Fruit fly (Drosophila melanogaster) whole organism, embryonic: ENCODE measurements around the gene alpha-Est7.

Experiments
- ATbp ChIP-seq: fragments of 200-800 bp; sonication (Bioruptor generic); optimal IDR thresholded peaks from 2 replicates; lab custom pipeline; 2017; ENCODE audit warnings: missing biosample characterization, mild to moderate bottlenecking, missing genetic modification characterization, missing genetic modification reagents
- C15 ChIP-seq: fragments of 200-800 bp; sonication (Bioruptor generic); IDR thresholded peaks from 3 replicates; pipeline ENCODE4 v1.3.6; 2022; ENCODE audit warnings: missing biosample characterization, missing genetic modification characterization
- CG10979 ChIP-seq: fragments of 200-800 bp; sonication (Bioruptor generic); optimal IDR thresholded peaks from 2 replicates; lab custom pipeline; 2018; ENCODE audit warnings: missing biosample characterization, mild to moderate bottlenecking, missing genetic modification characterization, moderate library complexity
- CG11247 ChIP-seq: fragments of 200-800 bp; sonication (Bioruptor generic); IDR thresholded peaks from 2 replicates; pipeline ENCODE4 v1.3.6; 2022; ENCODE audit warnings: missing biosample characterization, missing genetic modification characterization
- CG11398 ChIP-seq: fragments of 200-800 bp; sonication (Bioruptor generic); optimal IDR thresholded peaks from 2 replicates; lab custom pipeline; 2016; ENCODE audit warnings: missing biosample characterization, missing genetic modification characterization
- CG14441 ChIP-seq: fragments of 200-800 bp; sonication (Bioruptor generic); IDR thresholded peaks from 2 replicates; pipeline ENCODE4 v1.3.6; 2022; ENCODE audit warnings: missing biosample characterization, missing genetic modification characterization
- CG15696 ChIP-seq: fragments of 200-800 bp; sonication (Bioruptor generic); optimal IDR thresholded peaks from 2 replicates; lab custom pipeline; 2019; ENCODE audit warnings: missing biosample characterization, mild to moderate bottlenecking, missing genetic modification characterization, moderate library complexity
- CG17361 ChIP-seq: fragments of 200-800 bp; sonication (Bioruptor generic); IDR thresholded peaks from 3 replicates; pipeline ENCODE4 v1.3.6; 2022; ENCODE audit warnings: missing biosample characterization, missing genetic modification characterization
- CG1792 ChIP-seq: fragments of 200-800 bp; sonication (Bioruptor generic); optimal IDR thresholded peaks from 2 replicates; lab custom pipeline; 2016; ENCODE audit warnings: missing biosample characterization, missing genetic modification characterization
- CG31224 ChIP-seq: fragments of 200-800 bp; sonication (Bioruptor generic); IDR thresholded peaks from 2 replicates; pipeline ENCODE4 v1.3.6; 2022; ENCODE audit warnings: missing biosample characterization, missing genetic modification characterization
- CG34224 ChIP-seq: fragments of 200-800 bp; sonication (Bioruptor generic); IDR thresholded peaks from 3 replicates; pipeline ENCODE4 v1.3.6; 2022; ENCODE audit warnings: missing biosample characterization, missing genetic modification characterization; ENCODE audit not compliant: partially characterized antibody
- CG3995 ChIP-seq: fragments of 200-800 bp; sonication (Bioruptor generic); optimal IDR thresholded peaks from 3 replicates; lab custom pipeline; 2016; ENCODE audit warnings: missing biosample characterization, missing genetic modification characterization
- CG6175 ChIP-seq: fragments of 200-800 bp; sonication (Bioruptor generic); IDR thresholded peaks from 3 replicates; pipeline ENCODE4 v1.3.6; 2022; ENCODE audit warnings: missing biosample characterization, missing genetic modification characterization
- CG6683 ChIP-seq: fragments of 200-800 bp; sonication (Bioruptor generic); optimal IDR thresholded peaks from 2 replicates; lab custom pipeline; 2017; ENCODE audit warnings: missing biosample characterization, mild to moderate bottlenecking, missing genetic modification characterization, missing genetic modification reagents
- CG7357 ChIP-seq: fragments of 200-800 bp; sonication (Bioruptor generic); IDR thresholded peaks from 3 replicates; pipeline ENCODE4 v1.3.6; 2022; ENCODE audit warnings: missing biosample characterization, missing genetic modification characterization
- CG8478 ChIP-seq: fragments of >200 bp; optimal IDR thresholded peaks from 2 replicates; lab custom pipeline; 2018
- CrebB ChIP-seq: fragments of 200-800 bp; sonication (Bioruptor generic); optimal IDR thresholded peaks from 3 replicates; lab custom pipeline; 2018; ENCODE audit warnings: missing biosample characterization, mild to moderate bottlenecking, missing genetic modification characterization
- Dek ChIP-seq: fragments of 200-800 bp; sonication (Bioruptor generic); optimal IDR thresholded peaks from 3 replicates; lab custom pipeline; 2019; ENCODE audit warnings: missing biosample characterization, mild to moderate bottlenecking, missing genetic modification characterization, moderate library complexity
- Dll ChIP-seq: fragments of 200-800 bp; sonication (Bioruptor generic); IDR thresholded peaks from 4 replicates; pipeline ENCODE4 v1.3.6; 2022; ENCODE audit warnings: missing biosample characterization, missing genetic modification characterization; ENCODE audit not compliant: partially characterized antibody
- Doc3 ChIP-seq: fragments of 200-800 bp; sonication (Bioruptor generic); IDR thresholded peaks from 3 replicates; pipeline ENCODE4 v1.3.6; 2022; ENCODE audit warnings: missing biosample characterization, missing genetic modification characterization; ENCODE audit not compliant: partially characterized antibody
- HLH3B ChIP-seq: fragments of 200-800 bp; sonication (Bioruptor generic); IDR thresholded peaks from 2 replicates; pipeline ENCODE4 v1.3.6; 2022; ENCODE audit warnings: missing biosample characterization, missing genetic modification characterization
- Hr51 ChIP-seq, 2 experiments: fragments of 200-800 bp; sonication (Bioruptor generic); optimal IDR thresholded peaks; 2 replicates in 1 of 2; 3 replicates in 1 of 2; lab custom pipeline; 2016 to 2018; ENCODE audit warnings: missing biosample characterization in 2 of 2, missing genetic modification characterization in 2 of 2, mild to moderate bottlenecking in 1 of 2, moderate library complexity in 1 of 2
- Lim3 ChIP-seq: fragments of 200-800 bp; sonication (Bioruptor generic); IDR thresholded peaks from 2 replicates; pipeline ENCODE4 v1.3.6; 2022; ENCODE audit warnings: missing biosample characterization, missing genetic modification characterization
- MBD-R2 ChIP-seq: fragments of 200-800 bp; sonication (Bioruptor generic); IDR thresholded peaks from 2 replicates; pipeline ENCODE4 v1.3.6; 2022; ENCODE audit warnings: missing biosample characterization, missing genetic modification characterization
- MESR4 ChIP-seq: fragments of 200-800 bp; sonication (Bioruptor generic); optimal IDR thresholded peaks from 2 replicates; lab custom pipeline; 2018; ENCODE audit warnings: missing biosample characterization, mild to moderate bottlenecking, missing genetic modification characterization, moderate library complexity
- Mad ChIP-seq: fragments of 200-800 bp; sonication (Bioruptor generic); optimal IDR thresholded peaks from 2 replicates; lab custom pipeline; 2016; ENCODE audit warnings: missing biosample characterization, missing genetic modification characterization
- Opbp ChIP-seq: fragments of 200-800 bp; sonication (Bioruptor generic); IDR thresholded peaks from 3 replicates; pipeline ENCODE4 v1.3.6; 2022; ENCODE audit warnings: missing biosample characterization, missing genetic modification characterization; ENCODE audit not compliant: partially characterized antibody
- PHDP ChIP-seq: fragments of 200-800 bp; sonication (Bioruptor generic); optimal IDR thresholded peaks from 3 replicates; lab custom pipeline; 2018; ENCODE audit warnings: missing biosample characterization, mild to moderate bottlenecking, missing genetic modification characterization, moderate library complexity
- Ssrp ChIP-seq: fragments of 200-800 bp; sonication (Bioruptor generic); optimal IDR thresholded peaks from 2 replicates; lab custom pipeline; 2018; ENCODE audit warnings: missing biosample characterization, mild to moderate bottlenecking, missing genetic modification characterization, moderate library complexity
- ab ChIP-seq: fragments of 200-800 bp; sonication (Bioruptor generic); optimal IDR thresholded peaks from 2 replicates; lab custom pipeline; 2016; ENCODE audit warnings: missing biosample characterization, missing genetic modification characterization
- abd-A ChIP-seq: fragments of 200-800 bp; sonication (Bioruptor generic); optimal IDR thresholded peaks from 3 replicates; lab custom pipeline; 2019; ENCODE audit warnings: missing biosample characterization, mild to moderate bottlenecking, missing genetic modification characterization, moderate library complexity
- az2 ChIP-seq: fragments of 200-800 bp; sonication (Bioruptor generic); optimal IDR thresholded peaks from 3 replicates; lab custom pipeline; 2016; ENCODE audit warnings: missing biosample characterization, missing genetic modification characterization
- cato ChIP-seq: fragments of 200-800 bp; sonication (Bioruptor generic); optimal IDR thresholded peaks from 2 replicates; lab custom pipeline; 2016; ENCODE audit warnings: missing biosample characterization, missing genetic modification characterization, borderline replicate concordance
- croc ChIP-seq: fragments of 200-800 bp; sonication (Bioruptor generic); conservative IDR thresholded peaks from 3 replicates; pipeline ENCODE4 v1.3.6; 2022; ENCODE audit warnings: missing biosample characterization, missing genetic modification characterization
- kah ChIP-seq: fragments of 200-800 bp; sonication (Bioruptor generic); optimal IDR thresholded peaks from 2 replicates; lab custom pipeline; 2018; ENCODE audit warnings: missing biosample characterization, mild to moderate bottlenecking, missing genetic modification characterization
- lola ChIP-seq, 3 experiments: fragments of >200 bp in 2 of 3; fragments of 200-800 bp in 1 of 3; sonication (Bioruptor generic) in 1 of 3; optimal IDR thresholded peaks; 2 replicates each; lab custom pipeline; 2017 to 2019; ENCODE audit warnings: missing biosample characterization in 3 of 3, missing genetic modification characterization in 3 of 3, mild to moderate bottlenecking in 1 of 3, moderate library complexity in 1 of 3
- onecut ChIP-seq: fragments of 200-800 bp; sonication (Bioruptor generic); IDR thresholded peaks from 2 replicates; pipeline ENCODE4 v1.3.6; 2022; ENCODE audit warnings: missing biosample characterization, missing genetic modification characterization
- pan ChIP-seq, 4 experiments: fragments of >200 bp in 3 of 4; fragments of 200-800 bp in 1 of 4; sonication (Bioruptor generic) in 1 of 4; optimal IDR thresholded peaks in 3 of 4; IDR thresholded peaks in 1 of 4; 2 replicates each; pipeline versions ENCODE4 v1.3.6 to Lab custom; 2017 to 2022; ENCODE audit warnings: missing biosample characterization in 2 of 4, missing genetic modification characterization in 2 of 4, mixed read lengths in 1 of 4
- ranshi ChIP-seq: fragments of 200-800 bp; sonication (Bioruptor generic); IDR thresholded peaks from 2 replicates; pipeline ENCODE4 v1.3.6; 2022; ENCODE audit warnings: missing biosample characterization, missing genetic modification characterization
- sc ChIP-seq, 3 experiments: fragments of >200 bp in 2 of 3; fragments of 200-800 bp in 1 of 3; sonication (Bioruptor generic) in 1 of 3; optimal IDR thresholded peaks; 2 replicates in 2 of 3; 3 replicates in 1 of 3; lab custom pipeline; 2017; ENCODE audit warnings: mild to moderate bottlenecking in 1 of 3, missing biosample characterization in 1 of 3, missing genetic modification characterization in 1 of 3, missing genetic modification reagents in 1 of 3
- schlank ChIP-seq: fragments of 200-800 bp; sonication (Bioruptor generic); optimal IDR thresholded peaks from 2 replicates; lab custom pipeline; 2018; ENCODE audit warnings: missing biosample characterization, mild to moderate bottlenecking, missing genetic modification characterization
- scrt ChIP-seq: fragments of 200-800 bp; sonication (Bioruptor generic); optimal IDR thresholded peaks from 2 replicates; lab custom pipeline; 2018; ENCODE audit warnings: missing biosample characterization, mild to moderate bottlenecking, missing genetic modification characterization, moderate library complexity
- seq ChIP-seq: fragments of 200-800 bp; sonication (Bioruptor generic); IDR thresholded peaks from 2 replicates; pipeline ENCODE4 v1.3.6; 2022; ENCODE audit warnings: missing biosample characterization, missing genetic modification characterization
- sima ChIP-seq: fragments of 200-800 bp; sonication (Bioruptor generic); optimal IDR thresholded peaks from 2 replicates; lab custom pipeline; 2016; ENCODE audit warnings: missing biosample characterization, missing genetic modification characterization
- ssp ChIP-seq: fragments of 200-800 bp; sonication (Bioruptor generic); IDR thresholded peaks from 2 replicates; pipeline ENCODE4 v1.3.6; 2022; ENCODE audit warnings: missing biosample characterization, missing genetic modification characterization
- trh ChIP-seq: fragments of 200-800 bp; sonication (Bioruptor generic); optimal IDR thresholded peaks from 2 replicates; lab custom pipeline; 2016; ENCODE audit warnings: missing biosample characterization, missing genetic modification characterization
- tup ChIP-seq: fragments of 200-800 bp; sonication (Bioruptor generic); optimal IDR thresholded peaks from 2 replicates; lab custom pipeline; 2016; ENCODE audit warnings: missing biosample characterization, mild to moderate bottlenecking, missing genetic modification characterization, moderate library complexity
- usp ChIP-seq: fragments of >200 bp; optimal IDR thresholded peaks from 2 replicates; lab custom pipeline; 2017; ENCODE audit warnings: missing biosample characterization, missing genetic modification characterization
- vnd ChIP-seq: fragments of 200-800 bp; sonication (Bioruptor generic); IDR thresholded peaks from 3 replicates; pipeline ENCODE4 v1.3.6; 2022; ENCODE audit warnings: missing biosample characterization, missing genetic modification characterization; ENCODE audit not compliant: partially characterized antibody
- zfh2 ChIP-seq: fragments of 200-800 bp; sonication (Bioruptor generic); optimal IDR thresholded peaks from 2 replicates; lab custom pipeline; 2016; ENCODE audit warnings: missing biosample characterization, missing genetic modification characterization

alpha-Est7 gene

dm6 chr3R:7492099-7492498 lies 31.5 kb downstream of the alpha-Est7 start (continued):
- TF ChIP-seq CG11247 (GFP tag; lab: Robert Waterston, UW) (no peak), CG31224 (GFP tag; lab: Robert Waterston, UW) (no peak), ATbp (GFP tag; lab: Kevin White, UChicago) (no peak), Lim3 (no peak), Dek (tag; lab: Kevin White, UChicago) (peak; percentile 30), vnd (GFP tag; lab: Robert Waterston, UW) (peak; percentile 60; the same call in 2 of the 3 replicates), croc (GFP tag; lab: Robert Waterston, UW) (no peak), ab (GFP tag; lab: Kevin White, UChicago) (no peak), Ssrp (tag; lab: Kevin White, UChicago) (no peak), CG11398 (GFP tag; lab: Kevin White, UChicago) (no peak), MBD-R2 (peak; percentile 17; the same call in 1 of the 2 replicates), CG6175 (GFP tag; lab: Robert Waterston, UW) (no peak), az2 (GFP tag; lab: Kevin White, UChicago) (peak; percentile 8), ranshi (GFP tag; lab: Robert Waterston, UW) (no peak), CG6683 (GFP tag; lab: Kevin White, UChicago) (no peak), seq (GFP tag; lab: Robert Waterston, UW) (no peak), CG14441 (GFP tag; lab: Robert Waterston, UW) (peak; percentile 47), C15 (GFP tag; lab: Robert Waterston, UW) (no peak), HLH3B (no peak), scrt (GFP tag; lab: Kevin White, UChicago) (no peak), onecut (GFP tag; lab: Robert Waterston, UW) (peak; percentile 83), PHDP (tag; lab: Kevin White, UChicago) (no peak), sc (optimal IDR thresholded peaks at IDR 0.05; lab: Kevin White, UChicago) (no peak), sc (GFP tag; optimal IDR thresholded peaks at IDR 0.05; lab: Kevin White, UChicago) (no peak), pan (optimal IDR thresholded peaks at IDR 0.05; lab: Kevin White, UChicago) (no peak), pan (GFP tag; optimal IDR thresholded peaks at IDR 0.05 in 1 of 2, IDR thresholded peaks at IDR 0.05 in 1 of 2) (no peak), Mad (GFP tag; lab: Kevin White, UChicago) (no peak), Hr51 (GFP tag; optimal IDR thresholded peaks at IDR 0.05; lab: Kevin White, UChicago) (peak in 1 of 2 experiments; percentile 40), CG17361 (GFP tag; lab: Robert Waterston, UW) (peak; percentile 33; the same call in 2 of the 3 replicates), MESR4 (GFP tag; lab: Kevin White, UChicago) (no peak), schlank (no peak), CG34224 (GFP tag; lab: Robert Waterston, UW) (no peak; the same call in 2 of the 3 replicates), CrebB (tag; lab: Kevin White, UChicago) (no peak), cato (GFP tag; lab: Kevin White, UChicago) (no peak), CG1792 (GFP tag; lab: Kevin White, UChicago) (no peak), trh (GFP tag; lab: Kevin White, UChicago) (no peak), tup (GFP tag; lab: Kevin White, UChicago) (no peak), ssp (GFP tag; lab: Robert Waterston, UW) (no peak), CG10979 (no peak), CG15696 (tag; lab: Kevin White, UChicago) (no peak), sima (GFP tag; lab: Kevin White, UChicago) (no peak), kah (GFP tag; lab: Kevin White, UChicago) (no peak), Doc3 (no peak), CG7357 (GFP tag; lab: Robert Waterston, UW) (no peak), abd-A (tag; lab: Kevin White, UChicago) (no peak), CG8478 (lab: Kevin White, UChicago) (no peak), Opbp (no peak), CG3995 (GFP tag; lab: Kevin White, UChicago) (no peak), lola (GFP tag; optimal IDR thresholded peaks at IDR 0.05; lab: Kevin White, UChicago) (no peak), Dll (GFP tag; lab: Robert Waterston, UW) (no peak), usp (GFP tag; lab: Kevin White, UChicago) (no peak), zfh2 (no peak)
